Fruit fly (Drosophila melanogaster) ovary, adult (tissue): ENCODE data around the gene CG12522.

ENCODE experiments used
- CG17801 ChIP-seq: fragments of 200-800 bp; optimal IDR thresholded peaks from 2 replicates; lab custom pipeline; 2019; ENCODE audit warnings: missing biosample characterization, mild to moderate bottlenecking, missing genetic modification characterization, moderate library complexity; ENCODE audit not compliant: partially characterized antibody

Gene CG12522

DNA sequence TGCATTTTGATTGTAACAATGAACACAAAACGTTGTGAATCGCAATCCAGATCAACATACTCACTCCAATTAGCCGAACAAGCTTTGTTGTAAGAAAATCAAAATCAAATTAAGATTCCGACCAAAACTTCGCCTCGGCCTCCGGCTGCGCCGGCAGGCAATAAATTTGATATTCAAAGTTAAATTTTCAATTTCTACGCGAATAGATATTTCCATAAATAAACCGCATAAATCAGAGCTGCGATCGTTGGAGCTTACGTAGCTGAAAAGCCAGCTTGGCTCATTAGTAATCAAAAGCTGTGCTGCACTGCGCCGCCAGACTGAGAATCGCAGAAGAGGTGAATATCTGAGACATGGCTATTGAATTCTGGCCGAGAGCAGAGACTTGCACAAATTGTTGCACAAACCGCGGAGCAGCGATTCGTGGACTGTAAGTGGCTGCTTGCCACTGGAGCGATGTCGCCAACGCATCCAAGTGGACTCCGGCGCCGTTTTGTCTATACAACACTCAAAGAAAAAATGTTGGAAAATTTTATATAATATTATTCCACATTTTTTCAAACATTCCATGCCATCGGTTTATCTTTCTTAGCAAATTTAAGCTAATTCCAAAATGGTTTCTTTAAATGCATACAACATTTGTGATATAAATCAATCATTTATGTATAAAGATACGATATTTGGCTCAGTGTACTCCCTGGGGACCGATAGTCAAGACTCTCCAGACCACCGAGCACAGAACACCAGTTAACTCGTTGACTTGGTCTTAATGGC lies 40.6 kb downstream of the CG12522 start:
- no peak for TF ChIP-seq CG17801 (GFP tag; lab: Kevin White, UChicago)

DNA sequence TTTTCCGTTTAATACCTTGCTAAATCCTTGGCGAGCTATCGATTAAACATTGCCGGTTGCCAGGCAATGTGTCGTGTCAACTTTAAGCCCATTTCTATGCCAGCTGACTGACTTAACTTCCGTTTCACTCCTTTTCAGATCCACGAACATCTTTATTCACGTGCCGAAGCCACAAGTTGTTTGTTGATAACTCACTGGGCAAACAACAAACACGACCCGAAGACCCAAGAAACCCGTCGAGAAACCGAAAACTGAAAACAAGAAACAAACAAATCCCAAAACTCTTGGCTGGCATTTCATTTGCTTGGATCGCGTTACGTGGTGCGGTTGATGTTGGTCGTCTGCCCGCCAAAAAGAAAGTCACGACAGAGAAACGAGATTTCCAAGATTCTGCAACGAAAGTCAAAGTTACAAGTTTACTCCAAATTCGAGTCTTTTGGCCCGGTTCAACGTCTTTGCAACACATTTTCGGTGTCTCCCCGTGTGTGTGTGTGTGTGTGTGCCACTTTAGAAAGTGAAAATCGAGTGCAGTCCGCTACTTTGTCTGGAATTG lies 42.8 kb downstream of the CG12522 start, which contains the start of gene CG6216:
CG6216 (minus strand) TSS at position 51 of the 553 bp plus-strand sequence.
- TF ChIP-seq CG17801 (GFP tag; lab: Kevin White, UChicago) = no peak

DNA sequence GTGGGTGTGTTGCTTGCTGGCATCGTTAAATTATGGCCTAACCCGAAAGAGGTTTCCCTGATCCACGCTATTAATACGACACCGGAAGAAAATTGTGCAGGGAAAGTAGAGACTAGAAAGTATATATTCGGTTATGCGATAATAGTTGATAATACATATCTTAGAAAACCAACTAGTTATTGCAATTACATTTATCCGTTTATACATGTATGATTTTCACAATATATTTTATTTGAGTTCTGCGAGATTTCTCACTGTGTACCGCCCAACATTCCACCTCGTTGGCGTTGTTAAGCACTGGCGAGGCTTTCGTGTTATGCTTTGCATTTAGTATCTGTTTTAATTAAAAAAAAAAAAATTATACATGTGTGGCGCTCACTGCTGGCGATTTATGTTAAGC lies 47.3 kb downstream of the CG12522 start:
- no peak for TF ChIP-seq CG17801 (GFP tag; lab: Kevin White, UChicago)
